Fruit fly (Drosophila melanogaster): ENCODE measurements around the gene Brd.

dm6 chr3L:15007271-15007948, 34.9 kb downstream of the Brd start:
- TF ChIP-seq Hmx (GFP tag; optimal IDR thresholded peaks at IDR 0.05), result no peak
- no peak for TF ChIP-seq sima (GFP tag; optimal IDR thresholded peaks at IDR 0.05)
- no peak for TF ChIP-seq Scr (GFP tag; IDR thresholded peaks at IDR 0.05; ENCODE audit: partially characterized antibody)
- TF ChIP-seq Rx (GFP tag; IDR thresholded peaks at IDR 0.05), result no peak
- TF ChIP-seq CG2712 (tag; optimal IDR thresholded peaks at IDR 0.05), result no peak
- TF ChIP-seq croc (GFP tag; conservative IDR thresholded peaks at IDR 0.05), result no peak
- no peak for TF ChIP-seq Vsx1 (GFP tag; optimal IDR thresholded peaks at IDR 0.05)
- TF ChIP-seq Xrp1 (GFP tag; IDR thresholded peaks at IDR 0.05), result no peak
- TF ChIP-seq vfl (GFP tag; optimal IDR thresholded peaks at IDR 0.05), result no peak
